Fruit fly (Drosophila melanogaster) whole organism, pupa: ENCODE measurements around the gene gce.

Experiments
- CG32121 ChIP-seq: fragments of 200-800 bp; sonication (Bioruptor generic); IDR thresholded peaks from 2 replicates; pipeline ENCODE4 v1.3.6; 2022; ENCODE audit warnings: missing biosample characterization, missing genetic modification characterization
- Pif1B ChIP-seq: fragments of 200-800 bp; sonication (Bioruptor generic); optimal IDR thresholded peaks from 3 replicates; lab custom pipeline; 2016; ENCODE audit warnings: missing biosample characterization, missing genetic modification characterization
- rn ChIP-seq: fragments of 200-800 bp; sonication (Bioruptor generic); IDR thresholded peaks from 2 replicates; pipeline ENCODE4 v1.3.6; 2022; ENCODE audit warnings: missing biosample characterization, missing genetic modification characterization

dm6 chrX:15344473-15345331 lies 47.1 kb downstream of the gce start, which contains the start of the genes CG12608 and Prp5:
- TF ChIP-seq CG32121 (GFP tag; lab: Robert Waterston, UW) (no peak), rn (GFP tag; lab: Robert Waterston, UW) (no peak), Pif1B (GFP tag; lab: Kevin White, UChicago) (no peak)
